Fruit fly (Drosophila melanogaster) whole organism, embryonic: ENCODE measurements around the gene orion.

Experiments
- Atf-2 ChIP-seq: fragments of 200-800 bp; sonication (Bioruptor generic); optimal IDR thresholded peaks from 2 replicates; lab custom pipeline; 2016; ENCODE audit warnings: missing biosample characterization, missing genetic modification characterization
- Awh ChIP-seq: fragments of 200-800 bp; sonication (Bioruptor generic); IDR thresholded peaks from 2 replicates; pipeline ENCODE4, ENCODE4 v1.3.6; 2022; ENCODE audit warnings: missing biosample characterization, missing genetic modification characterization
- CG10147 ChIP-seq: fragments of 200-800 bp; sonication (Bioruptor generic); optimal IDR thresholded peaks from 2 replicates; lab custom pipeline; 2019; ENCODE audit warnings: missing biosample characterization, mild to moderate bottlenecking, missing genetic modification characterization, moderate library complexity
- CG1024 ChIP-seq: fragments of 200-800 bp; sonication (Bioruptor generic); IDR thresholded peaks from 2 replicates; pipeline ENCODE4 v1.3.6; 2022; ENCODE audit warnings: missing biosample characterization, missing genetic modification characterization
- CG12071 ChIP-seq: fragments of 200-800 bp; sonication (Bioruptor generic); optimal IDR thresholded peaks from 3 replicates; lab custom pipeline; 2018; ENCODE audit warnings: missing biosample characterization, mild to moderate bottlenecking, missing genetic modification characterization
- CG12104 ChIP-seq: fragments of 200-800 bp; sonication (Bioruptor generic); optimal IDR thresholded peaks from 3 replicates; lab custom pipeline; 2016; ENCODE audit warnings: missing biosample characterization, missing genetic modification characterization
- CG12299 ChIP-seq: fragments of 200-800 bp; sonication (Bioruptor generic); optimal IDR thresholded peaks from 2 replicates; lab custom pipeline; 2018; ENCODE audit warnings: missing biosample characterization, mild to moderate bottlenecking, missing genetic modification characterization
- CG12769 ChIP-seq: fragments of 200-800 bp; sonication (Bioruptor generic); optimal IDR thresholded peaks from 2 replicates; lab custom pipeline; 2019; ENCODE audit warnings: missing biosample characterization, mild to moderate bottlenecking, missing genetic modification characterization, moderate library complexity
- CG13424 ChIP-seq: fragments of 200-800 bp; sonication (Bioruptor generic); optimal IDR thresholded peaks from 2 replicates; lab custom pipeline; 2019; ENCODE audit warnings: missing biosample characterization, mild to moderate bottlenecking, missing genetic modification characterization, moderate library complexity
- CG15269 ChIP-seq: fragments of 200-800 bp; sonication (Bioruptor generic); optimal IDR thresholded peaks from 2 replicates; lab custom pipeline; 2018; ENCODE audit warnings: missing biosample characterization, mild to moderate bottlenecking, missing genetic modification characterization, moderate library complexity
- CG15514 ChIP-seq: fragments of 200-800 bp; sonication (Bioruptor generic); optimal IDR thresholded peaks from 3 replicates; lab custom pipeline; 2017; ENCODE audit warnings: missing biosample characterization, missing genetic modification characterization, mild to moderate bottlenecking, moderate library complexity, missing genetic modification reagents
- CG17802 ChIP-seq: fragments of 200-800 bp; sonication (Bioruptor generic); optimal IDR thresholded peaks from 2 replicates; lab custom pipeline; 2018; ENCODE audit warnings: missing biosample characterization, mild to moderate bottlenecking, missing genetic modification characterization, moderate library complexity
- CG18011 ChIP-seq: fragments of 200-800 bp; sonication (Bioruptor generic); optimal IDR thresholded peaks from 2 replicates; lab custom pipeline; 2017; ENCODE audit warnings: missing biosample characterization, missing genetic modification characterization, mild to moderate bottlenecking, moderate library complexity, missing genotype
- CG18476 ChIP-seq: fragments of 200-800 bp; sonication (Bioruptor generic); optimal IDR thresholded peaks from 2 replicates; lab custom pipeline; 2016; ENCODE audit warnings: missing biosample characterization, mild to moderate bottlenecking, missing genetic modification characterization
- CG30431 ChIP-seq: fragments of 200-800 bp; sonication (Bioruptor generic); optimal IDR thresholded peaks from 2 replicates; lab custom pipeline; 2017; ENCODE audit warnings: missing biosample characterization, missing genetic modification characterization
- CG31224 ChIP-seq: fragments of 200-800 bp; sonication (Bioruptor generic); IDR thresholded peaks from 2 replicates; pipeline ENCODE4 v1.3.6; 2022; ENCODE audit warnings: missing biosample characterization, missing genetic modification characterization
- CG31365 ChIP-seq: fragments of 200-800 bp; sonication (Bioruptor generic); optimal IDR thresholded peaks from 2 replicates; lab custom pipeline; 2018; ENCODE audit warnings: missing biosample characterization, mild to moderate bottlenecking, missing genetic modification characterization
- CG32532 ChIP-seq: fragments of 200-800 bp; sonication (Bioruptor generic); IDR thresholded peaks from 2 replicates; pipeline ENCODE4 v1.3.6; 2022; ENCODE audit warnings: missing biosample characterization, missing genetic modification characterization
- CG4820 ChIP-seq: fragments of 200-800 bp; sonication (Bioruptor generic); optimal IDR thresholded peaks from 3 replicates; lab custom pipeline; 2016; ENCODE audit warnings: missing biosample characterization, missing genetic modification characterization
- CG6683 ChIP-seq: fragments of 200-800 bp; sonication (Bioruptor generic); optimal IDR thresholded peaks from 2 replicates; lab custom pipeline; 2017; ENCODE audit warnings: missing biosample characterization, mild to moderate bottlenecking, missing genetic modification characterization, missing genetic modification reagents
- CG7357 ChIP-seq: fragments of 200-800 bp; sonication (Bioruptor generic); IDR thresholded peaks from 3 replicates; pipeline ENCODE4 v1.3.6; 2022; ENCODE audit warnings: missing biosample characterization, missing genetic modification characterization
- CG7928 ChIP-seq: fragments of 200-800 bp; sonication (Bioruptor generic); optimal IDR thresholded peaks from 2 replicates; lab custom pipeline; 2017; ENCODE audit warnings: missing biosample characterization, mild to moderate bottlenecking, missing genetic modification characterization
- CG8388 ChIP-seq: fragments of 200-800 bp; sonication (Bioruptor generic); optimal IDR thresholded peaks from 2 replicates; lab custom pipeline; 2019; ENCODE audit warnings: missing biosample characterization, mild to moderate bottlenecking, missing genetic modification characterization, moderate library complexity
- CG8765 ChIP-seq: fragments of 200-800 bp; sonication (Bioruptor generic); IDR thresholded peaks from 2 replicates; pipeline ENCODE4 v1.3.6; 2022; ENCODE audit warnings: missing biosample characterization, missing genetic modification characterization
- CG9215 ChIP-seq: fragments of 200-800 bp; sonication (Bioruptor generic); IDR thresholded peaks from 2 replicates; pipeline ENCODE4 v1.3.6; 2022; ENCODE audit warnings: missing biosample characterization, missing genetic modification characterization
- Dip3 ChIP-seq: fragments of 200-800 bp; sonication (Bioruptor generic); optimal IDR thresholded peaks from 3 replicates; lab custom pipeline; 2016; ENCODE audit warnings: missing biosample characterization, missing genetic modification characterization
- Ets97D ChIP-seq: fragments of 200-800 bp; sonication (Bioruptor generic); optimal IDR thresholded peaks from 3 replicates; lab custom pipeline; 2016; ENCODE audit warnings: missing biosample characterization, missing genetic modification characterization
- Hr39 ChIP-seq: fragments of >200 bp; optimal IDR thresholded peaks from 2 replicates; lab custom pipeline; 2017
- Kr ChIP-seq: fragments of 200-800 bp; sonication (Bioruptor generic); optimal IDR thresholded peaks from 2 replicates; lab custom pipeline; 2017; ENCODE audit warnings: missing biosample characterization, mild to moderate bottlenecking, missing genetic modification characterization
- MBD-R2 ChIP-seq: fragments of 200-800 bp; sonication (Bioruptor generic); IDR thresholded peaks from 2 replicates; pipeline ENCODE4 v1.3.6; 2022; ENCODE audit warnings: missing biosample characterization, missing genetic modification characterization
- Pdp1 ChIP-seq, 2 experiments: fragments of 200-800 bp; sonication (Bioruptor generic); optimal IDR thresholded peaks; 3 replicates each; lab custom pipeline; 2016; ENCODE audit warnings: missing biosample characterization in 2 of 2, missing genetic modification characterization in 2 of 2, mild to moderate bottlenecking in 1 of 2, moderate library complexity in 1 of 2
- Sry-β ChIP-seq: fragments of 200-800 bp; sonication (Bioruptor generic); optimal IDR thresholded peaks from 2 replicates; lab custom pipeline; 2018; ENCODE audit warnings: missing biosample characterization, mild to moderate bottlenecking, missing genetic modification characterization, moderate library complexity
- chif ChIP-seq, 2 experiments: fragments of 200-800 bp; sonication (Bioruptor generic); optimal IDR thresholded peaks; 3 replicates each; lab custom pipeline; 2016; ENCODE audit warnings: missing biosample characterization in 2 of 2, missing genetic modification characterization in 2 of 2
- chm ChIP-seq: fragments of 200-800 bp; sonication (Bioruptor generic); IDR thresholded peaks from 2 replicates; pipeline ENCODE4 v1.3.6; 2022; ENCODE audit warnings: missing biosample characterization, missing genetic modification characterization
- fd64A ChIP-seq: fragments of 200-800 bp; sonication (Bioruptor generic); optimal IDR thresholded peaks from 3 replicates; lab custom pipeline; 2018; ENCODE audit warnings: missing biosample characterization, mild to moderate bottlenecking, missing genetic modification characterization
- ftz-f1 ChIP-seq: fragments of 200-800 bp; sonication (Bioruptor generic); optimal IDR thresholded peaks from 2 replicates; lab custom pipeline; 2016; ENCODE audit warnings: missing biosample characterization, missing genetic modification characterization
- gsb-n ChIP-seq: fragments of 200-800 bp; sonication (Bioruptor generic); optimal IDR thresholded peaks from 3 replicates; lab custom pipeline; 2018; ENCODE audit warnings: missing biosample characterization, mild to moderate bottlenecking, missing genetic modification characterization
- gt ChIP-seq: fragments of 200-800 bp; sonication (Bioruptor generic); IDR thresholded peaks from 2 replicates; pipeline ENCODE4 v1.3.6; 2022; ENCODE audit warnings: missing biosample characterization, missing genetic modification characterization
- ham ChIP-seq: fragments of 200-800 bp; sonication (Bioruptor generic); IDR thresholded peaks from 2 replicates; pipeline ENCODE4 v1.3.6; 2022; ENCODE audit warnings: missing biosample characterization, missing genetic modification characterization
- lmd ChIP-seq: fragments of 200-800 bp; sonication (Bioruptor generic); IDR thresholded peaks from 2 replicates; pipeline ENCODE4 v1.3.6; 2022; ENCODE audit warnings: missing biosample characterization, missing genetic modification characterization
- nerfin-1 ChIP-seq: fragments of 200-800 bp; sonication (Bioruptor generic); optimal IDR thresholded peaks from 3 replicates; lab custom pipeline; 2019; ENCODE audit warnings: missing biosample characterization, mild to moderate bottlenecking, missing genetic modification characterization, moderate library complexity
- p53 ChIP-seq: fragments of 200-800 bp; sonication (Bioruptor generic); optimal IDR thresholded peaks from 2 replicates; lab custom pipeline; 2016; ENCODE audit warnings: missing biosample characterization, missing genetic modification characterization
- pan ChIP-seq, 4 experiments: fragments of >200 bp in 3 of 4; fragments of 200-800 bp in 1 of 4; sonication (Bioruptor generic) in 1 of 4; optimal IDR thresholded peaks in 3 of 4; IDR thresholded peaks in 1 of 4; 2 replicates each; pipeline versions ENCODE4 v1.3.6 to Lab custom; 2017 to 2022; ENCODE audit warnings: missing biosample characterization in 2 of 4, missing genetic modification characterization in 2 of 4, mixed read lengths in 1 of 4
- psq ChIP-seq: fragments of 200-800 bp; sonication (Bioruptor generic); optimal IDR thresholded peaks from 2 replicates; lab custom pipeline; 2017; ENCODE audit warnings: missing biosample characterization, missing genetic modification characterization
- ranshi ChIP-seq: fragments of 200-800 bp; sonication (Bioruptor generic); IDR thresholded peaks from 2 replicates; pipeline ENCODE4 v1.3.6; 2022; ENCODE audit warnings: missing biosample characterization, missing genetic modification characterization
- salm ChIP-seq: fragments of 200-800 bp; sonication (Bioruptor generic); optimal IDR thresholded peaks from 2 replicates; lab custom pipeline; 2018; ENCODE audit warnings: missing biosample characterization, mild to moderate bottlenecking, missing genetic modification characterization
- sens ChIP-seq: fragments of 200-800 bp; sonication (Bioruptor generic); peaks from one replicate; lab custom pipeline; 2016; ENCODE audit warnings: missing biosample characterization, missing genetic modification characterization
- sima ChIP-seq: fragments of 200-800 bp; sonication (Bioruptor generic); optimal IDR thresholded peaks from 2 replicates; lab custom pipeline; 2016; ENCODE audit warnings: missing biosample characterization, missing genetic modification characterization
- tin ChIP-seq: fragments of 200-800 bp; sonication (Bioruptor generic); optimal IDR thresholded peaks from 3 replicates; lab custom pipeline; 2016; ENCODE audit warnings: missing biosample characterization, missing genetic modification characterization
- vnd ChIP-seq: fragments of 200-800 bp; sonication (Bioruptor generic); IDR thresholded peaks from 3 replicates; pipeline ENCODE4 v1.3.6; 2022; ENCODE audit warnings: missing biosample characterization, missing genetic modification characterization; ENCODE audit not compliant: partially characterized antibody
- z ChIP-seq: fragments of 200-800 bp; sonication (Bioruptor generic); IDR thresholded peaks from 3 replicates; pipeline ENCODE4 v1.3.6; 2022; ENCODE audit warnings: missing biosample characterization, missing genetic modification characterization

The orion gene

DNA sequence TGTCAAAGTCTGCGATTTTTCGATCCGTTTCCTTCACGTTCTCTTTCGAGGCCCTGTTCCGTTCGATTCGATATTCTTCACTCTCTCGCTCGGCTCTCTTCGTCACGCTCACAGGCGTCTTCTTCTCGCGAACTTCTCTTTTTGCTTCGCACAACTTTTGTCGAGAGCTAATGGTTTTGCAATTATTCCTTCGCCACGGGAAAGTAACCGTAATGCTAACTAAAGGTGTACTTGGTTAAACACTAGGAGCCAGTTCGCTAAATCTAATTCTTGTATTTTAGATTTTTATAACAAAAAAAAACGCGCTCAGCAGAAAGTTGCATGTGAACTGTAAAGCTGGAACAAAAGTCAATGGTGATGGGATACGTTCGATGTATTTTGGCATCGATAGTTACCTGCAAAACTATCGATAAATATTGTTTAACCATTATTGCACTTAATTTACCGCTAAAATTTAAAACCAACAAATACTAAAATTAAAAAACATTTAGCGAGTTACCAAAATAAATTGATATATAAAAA is 15.6 kb downstream of the orion start, which contains the start of gene mahe (continued):
- TF ChIP-seq CG1024 (GFP tag; lab: Robert Waterston, UW) (no peak), ftz-f1 (GFP tag; lab: Kevin White, UChicago) (no peak), gsb-n (peak; percentile 18), p53 (GFP tag; lab: Kevin White, UChicago) (no peak), Pdp1 (GFP tag; optimal IDR thresholded peaks at IDR 0.05; lab: Kevin White, UChicago) (peak in 1 of 2 experiments; percentile 14), fd64A (no peak), CG32532 (GFP tag; lab: Robert Waterston, UW) (no peak; the same call in 1 of the 2 replicates), CG31224 (GFP tag; lab: Robert Waterston, UW) (no peak), Dip3 (no peak), CG6683 (GFP tag; lab: Kevin White, UChicago) (no peak), ranshi (no peak), CG12299 (tag; lab: Kevin White, UChicago) (no peak), Kr (GFP tag; lab: Kevin White, UChicago) (no peak), z (GFP tag; lab: Robert Waterston, UW) (no peak), pan (optimal IDR thresholded peaks at IDR 0.05; lab: Kevin White, UChicago) (no peak), pan (GFP tag; optimal IDR thresholded peaks at IDR 0.05 in 1 of 2, IDR thresholded peaks at IDR 0.05 in 1 of 2) (no peak), salm (tag; lab: Kevin White, UChicago) (no peak), CG10147 (no peak), Hr39 (lab: Kevin White, UChicago) (no peak), CG12104 (GFP tag; lab: Kevin White, UChicago) (no peak), CG18476 (GFP tag; lab: Kevin White, UChicago) (no peak), CG9215 (GFP tag; lab: Robert Waterston, UW) (no peak), Sry-β (GFP tag; lab: Kevin White, UChicago) (no peak), Awh (GFP tag; lab: Robert Waterston, UW) (no peak), vnd (GFP tag; lab: Robert Waterston, UW) (peak; percentile 69; the same call in 2 of the 3 replicates), CG31365 (tag; lab: Kevin White, UChicago) (no peak), Atf-2 (GFP tag; lab: Kevin White, UChicago) (no peak), lmd (no peak), sima (no peak), psq (GFP tag; lab: Kevin White, UChicago) (no peak), CG12071 (GFP tag; lab: Kevin White, UChicago) (no peak), nerfin-1 (tag; lab: Kevin White, UChicago) (no peak), CG15269 (tag; lab: Kevin White, UChicago) (no peak), chm (GFP tag; lab: Robert Waterston, UW) (no peak), CG12769 (tag; lab: Kevin White, UChicago) (no peak), tin (GFP tag; lab: Kevin White, UChicago) (no peak), CG15514 (peak; percentile 33), CG8388 (no peak), CG18011 (no peak), CG30431 (GFP tag; lab: Kevin White, UChicago) (no peak), MBD-R2 (no peak), CG7928 (GFP tag; lab: Kevin White, UChicago) (no peak), gt (GFP tag; lab: Robert Waterston, UW) (no peak), Ets97D (GFP tag; lab: Kevin White, UChicago) (peak; percentile 21), CG4820 (GFP tag; lab: Kevin White, UChicago) (no peak), chif (GFP tag; optimal IDR thresholded peaks at IDR 0.05; lab: Kevin White, UChicago) (no peak), sens (GFP tag; lab: Kevin White, UChicago) (peak; percentile 56), CG7357 (no peak), CG8765 (GFP tag; lab: Robert Waterston, UW) (no peak), ham (GFP tag; lab: Robert Waterston, UW) (no peak), CG13424 (no peak), CG17802 (tag; lab: Kevin White, UChicago) (no peak)
